Worm (Caenorhabditis elegans) whole organism, late embryonic: ENCODE data around the gene suca-1.

ENCODE experiments used
- C08G9.2 ChIP-seq: sonication (generic microtip); optimal IDR thresholded peaks from 2 replicates; lab custom pipeline; 2016; ENCODE audit warnings: mild to moderate bottlenecking, missing genetic modification characterization, moderate library complexity, missing compliant biosample characterization
- ceh-14 ChIP-seq: sonication (generic microtip); optimal IDR thresholded peaks from 2 replicates; lab custom pipeline; 2016; ENCODE audit warnings: missing genotype, missing genetic modification characterization, missing compliant biosample characterization
- hlh-6 ChIP-seq: sonication (generic microtip); optimal IDR thresholded peaks from 2 replicates; lab custom pipeline; 2016; ENCODE audit warnings: missing genotype, missing genetic modification characterization, missing compliant biosample characterization
- nfya-1 ChIP-seq: sonication (generic microtip); optimal IDR thresholded peaks from 2 replicates; lab custom pipeline; 2017; ENCODE audit warnings: missing genetic modification characterization, mild to moderate bottlenecking, missing compliant biosample characterization, antibody characterized with exemption, moderate library complexity
- ttx-3 ChIP-seq: sonication (generic microtip); optimal IDR thresholded peaks from 2 replicates; lab custom pipeline; 2016; ENCODE audit warnings: missing genetic modification reagents, missing genetic modification characterization, missing compliant biosample characterization

DNA sequence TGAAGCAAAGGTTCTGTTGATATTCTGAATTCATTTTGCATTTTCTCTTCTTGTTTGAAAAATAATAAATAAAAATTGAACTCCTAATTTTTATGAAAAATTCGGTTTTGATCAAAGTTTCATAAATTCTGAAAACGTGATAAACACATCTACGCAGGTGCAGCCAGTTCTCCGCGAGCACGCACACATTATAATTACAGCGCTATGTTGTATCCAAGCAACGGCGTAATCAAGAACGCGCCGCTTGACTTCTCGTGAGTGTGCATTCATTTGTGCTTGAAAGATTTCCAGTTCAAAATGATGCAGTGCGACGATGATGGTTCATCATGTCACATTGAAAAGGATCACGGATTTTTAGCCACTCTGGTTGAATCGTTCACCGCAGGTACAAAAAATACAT, 8.0 kb downstream of the suca-1 start, which contains the start of gene F47B10.3:
- TF ChIP-seq hlh-6 (tag; lab: Kevin White, UChicago) (no peak), C08G9.2 (no peak), ttx-3 (tag; lab: Kevin White, UChicago) (no peak), nfya-1 (no peak), ceh-14 (no peak)
